Worm (Caenorhabditis elegans): Measurements from ENCODE around the gene F53C11.9.
A peak's percentile ranks its signal among the peaks of the same experiment; 100 is the strongest.

F53C11.9 gene

ce11 chrV:13789362-13789761, 11.5 kb downstream of the F53C11.9 start:
- TF ChIP-seq hmg-4 (GFP tag; optimal IDR thresholded peaks at IDR 0.05) (peak; percentile 79), ceh-36 (tag; optimal IDR thresholded peaks at IDR 0.05) (no peak), F13C5.2 (tag; optimal IDR thresholded peaks at IDR 0.05) (no peak), pes-1 (GFP tag; IDR thresholded peaks at IDR 0.05) (no peak), tbx-37 (GFP tag; conservative IDR thresholded peaks at IDR 0.05) (peak; percentile 2; the same call in 1 of the 2 replicates), tra-4 (tag; optimal IDR thresholded peaks at IDR 0.05) (peak; percentile 9), scrt-1 (GFP tag; IDR thresholded peaks at IDR 0.05) (no peak), tbx-11 (GFP tag; IDR thresholded peaks at IDR 0.05) (no peak), ceh-13 (GFP tag; optimal IDR thresholded peaks at IDR 0.05) (no peak), ama-1 (optimal IDR thresholded peaks at IDR 0.05) (no peak), aly-1 (tag; optimal IDR thresholded peaks at IDR 0.05) (no peak), hnd-1 (tag; optimal IDR thresholded peaks at IDR 0.05) (no peak), hmbx-1 (tag; optimal IDR thresholded peaks at IDR 0.05) (no peak), ets-7 (tag; optimal IDR thresholded peaks at IDR 0.05) (peak; percentile 27), flt-1 (GFP tag; IDR thresholded peaks at IDR 0.05) (no peak), B0310.2 (tag; optimal IDR thresholded peaks at IDR 0.05) (no peak), sea-1 (GFP tag; conservative IDR thresholded peaks at IDR 0.05) (no peak; the same call in 1 of the 2 replicates)

ce11 chrV:13790117-13790516, 12.3 kb downstream of the F53C11.9 start:
- TF ChIP-seq tbx-11 (GFP tag; IDR thresholded peaks at IDR 0.05): no peak

- TF ChIP-seq hmbx-1 (tag; optimal IDR thresholded peaks at IDR 0.05) (no peak), hmg-4 (GFP tag; optimal IDR thresholded peaks at IDR 0.05) (no peak), tbx-37 (GFP tag; conservative IDR thresholded peaks at IDR 0.05) (no peak), sea-1 (GFP tag; conservative IDR thresholded peaks at IDR 0.05) (no peak), scrt-1 (GFP tag; IDR thresholded peaks at IDR 0.05) (no peak), B0310.2 (tag; optimal IDR thresholded peaks at IDR 0.05) (no peak), ama-1 (optimal IDR thresholded peaks at IDR 0.05) (no peak), F13C5.2 (tag; optimal IDR thresholded peaks at IDR 0.05) (no peak), ceh-36 (tag; optimal IDR thresholded peaks at IDR 0.05) (no peak), hnd-1 (tag; optimal IDR thresholded peaks at IDR 0.05) (no peak)
These were observed 12.7 kb downstream of the F53C11.9 start for ce11 chrV:13790557-13790956.

- TF ChIP-seq tra-4 (tag; optimal IDR thresholded peaks at IDR 0.05): no peak
- TF ChIP-seq tbx-11 (GFP tag; IDR thresholded peaks at IDR 0.05): no peak
- no peak for TF ChIP-seq aly-1 (tag; optimal IDR thresholded peaks at IDR 0.05)
These were observed 16.2 kb downstream of the F53C11.9 start for ce11 chrV:13794046-13794445.

ce11 chrV:13796246-13796776, 18.5 kb downstream of the F53C11.9 start, which contains the start of gene twk-32:
Gene twk-32 (plus strand): TSS chrV:13796641.
- no peak for TF ChIP-seq ets-7 (tag; optimal IDR thresholded peaks at IDR 0.05)
- no peak for TF ChIP-seq ama-1 (optimal IDR thresholded peaks at IDR 0.05)
- TF ChIP-seq sea-1 (GFP tag; conservative IDR thresholded peaks at IDR 0.05): no peak
- no peak for TF ChIP-seq tbx-11 (GFP tag; IDR thresholded peaks at IDR 0.05)
- no peak for TF ChIP-seq ceh-13 (GFP tag; optimal IDR thresholded peaks at IDR 0.05)
- TF ChIP-seq aly-1 (tag; optimal IDR thresholded peaks at IDR 0.05): no peak
- no peak for TF ChIP-seq hmg-4 (GFP tag; optimal IDR thresholded peaks at IDR 0.05)
- TF ChIP-seq flt-1 (GFP tag; IDR thresholded peaks at IDR 0.05): no peak
- TF ChIP-seq scrt-1 (GFP tag; IDR thresholded peaks at IDR 0.05): no peak
- no peak for TF ChIP-seq pes-1 (GFP tag; IDR thresholded peaks at IDR 0.05)

- no peak for TF ChIP-seq flt-1 (GFP tag; IDR thresholded peaks at IDR 0.05)
- TF ChIP-seq hmbx-1 (tag; optimal IDR thresholded peaks at IDR 0.05): no peak
- TF ChIP-seq F13C5.2 (tag; optimal IDR thresholded peaks at IDR 0.05): no peak
- no peak for TF ChIP-seq aly-1 (tag; optimal IDR thresholded peaks at IDR 0.05)
- TF ChIP-seq ama-1 (optimal IDR thresholded peaks at IDR 0.05): no peak
- no peak for TF ChIP-seq sea-1 (GFP tag; conservative IDR thresholded peaks at IDR 0.05)
- no peak for TF ChIP-seq hmg-4 (GFP tag; optimal IDR thresholded peaks at IDR 0.05)
- TF ChIP-seq ceh-36 (tag; optimal IDR thresholded peaks at IDR 0.05): no peak
- TF ChIP-seq scrt-1 (GFP tag; IDR thresholded peaks at IDR 0.05): no peak
- no peak for TF ChIP-seq pes-1 (GFP tag; IDR thresholded peaks at IDR 0.05)
- no peak for TF ChIP-seq B0310.2 (tag; optimal IDR thresholded peaks at IDR 0.05)
- TF ChIP-seq hnd-1 (tag; optimal IDR thresholded peaks at IDR 0.05): no peak
- TF ChIP-seq tbx-11 (GFP tag; IDR thresholded peaks at IDR 0.05): no peak
- no peak for TF ChIP-seq ets-7 (tag; optimal IDR thresholded peaks at IDR 0.05)
- TF ChIP-seq tbx-37 (GFP tag; conservative IDR thresholded peaks at IDR 0.05): no peak
- no peak for TF ChIP-seq ceh-13 (GFP tag; optimal IDR thresholded peaks at IDR 0.05)
- TF ChIP-seq tra-4 (tag; optimal IDR thresholded peaks at IDR 0.05): no peak
These were observed 21.4 kb downstream of the F53C11.9 start for ce11 chrV:13799190-13799589.

- TF ChIP-seq aly-1 (tag; optimal IDR thresholded peaks at IDR 0.05) (no peak), ama-1 (optimal IDR thresholded peaks at IDR 0.05) (peak; percentile 22), sea-1 (GFP tag; conservative IDR thresholded peaks at IDR 0.05) (0 out of 2 replicates have a peak, but pooled peaks have one; percentile 40)
These were observed 26.1 kb downstream of the F53C11.9 start, which contains the start of gene swan-2 for ce11 chrV:13803902-13804301. Gene swan-2 (minus strand): TSS chrV:13804281.

ce11 chrV:13807232-13807631, 29.4 kb downstream of the F53C11.9 start, which contains the start of gene swan-1:
Gene swan-1 (minus strand): TSS chrV:13807237.
- TF ChIP-seq sea-1 (GFP tag; conservative IDR thresholded peaks at IDR 0.05): no peak
- TF ChIP-seq ceh-36 (tag; optimal IDR thresholded peaks at IDR 0.05): no peak
- TF ChIP-seq B0310.2 (tag; optimal IDR thresholded peaks at IDR 0.05): no peak
- no peak for TF ChIP-seq pes-1 (GFP tag; IDR thresholded peaks at IDR 0.05)
- no peak for TF ChIP-seq hnd-1 (tag; optimal IDR thresholded peaks at IDR 0.05)
- TF ChIP-seq tbx-37 (GFP tag; conservative IDR thresholded peaks at IDR 0.05): no peak
- TF ChIP-seq scrt-1 (GFP tag; IDR thresholded peaks at IDR 0.05): no peak
- TF ChIP-seq ets-7 (tag; optimal IDR thresholded peaks at IDR 0.05): no peak
- TF ChIP-seq flt-1 (GFP tag; IDR thresholded peaks at IDR 0.05): no peak
- no peak for TF ChIP-seq hmbx-1 (tag; optimal IDR thresholded peaks at IDR 0.05)
- TF ChIP-seq tbx-11 (GFP tag; IDR thresholded peaks at IDR 0.05): no peak
- TF ChIP-seq ceh-13 (GFP tag; optimal IDR thresholded peaks at IDR 0.05): no peak
- no peak for TF ChIP-seq hmg-4 (GFP tag; optimal IDR thresholded peaks at IDR 0.05)
- no peak for TF ChIP-seq tra-4 (tag; optimal IDR thresholded peaks at IDR 0.05)
- TF ChIP-seq F13C5.2 (tag; optimal IDR thresholded peaks at IDR 0.05): no peak
- TF ChIP-seq aly-1 (tag; optimal IDR thresholded peaks at IDR 0.05): no peak

Measured in whole organism, early embryonic.